Fruit fly (Drosophila melanogaster) whole organism, larva: Measurements from ENCODE around the gene BCL7-like.

Experiments used
- noc ChIP-seq: fragments of 200-800 bp; sonication (Bioruptor generic); optimal IDR thresholded peaks from 3 replicates; lab custom pipeline; 2019; ENCODE audit warnings: missing biosample characterization, mild to moderate bottlenecking, missing genetic modification characterization, moderate library complexity

Gene BCL7-like

DNA sequence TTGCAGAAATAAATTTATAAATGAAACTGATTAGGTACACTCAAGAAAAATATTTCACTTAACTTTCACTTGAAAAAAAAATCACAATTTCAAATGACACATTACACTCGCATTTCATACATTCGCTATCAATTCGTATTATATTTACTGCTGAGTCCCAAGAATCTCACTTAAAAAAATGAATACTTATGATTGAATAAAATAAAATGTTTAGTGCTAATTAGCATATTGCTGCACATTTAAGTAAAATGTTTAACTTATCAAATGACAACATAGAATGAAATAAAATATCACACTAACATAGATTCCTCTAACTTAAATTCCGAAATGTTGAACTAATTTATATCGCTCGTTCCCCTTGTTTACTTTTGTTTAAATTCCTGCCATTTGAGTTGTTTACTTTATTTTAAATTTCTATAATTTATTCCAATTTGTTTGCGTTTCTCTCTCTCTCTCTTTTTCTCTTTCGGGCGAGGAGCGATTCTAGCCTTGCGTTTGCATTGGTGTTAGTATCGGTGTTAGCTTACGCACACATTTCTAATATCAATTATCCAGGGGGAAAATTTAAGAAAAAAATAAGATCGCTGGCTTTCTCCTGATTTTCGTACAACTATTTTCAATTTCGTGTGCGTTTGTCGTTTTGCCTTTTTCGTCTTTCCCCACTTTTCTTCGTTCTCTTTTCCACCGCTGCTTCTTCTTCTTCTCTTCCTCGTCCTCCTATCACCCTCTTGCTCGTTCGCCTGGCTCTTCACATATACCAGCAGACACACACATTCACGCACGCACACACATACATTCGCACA, 1.0 kb upstream of the BCL7-like start:
- no peak for TF ChIP-seq noc (tag; lab: Kevin White, UChicago)

DNA sequence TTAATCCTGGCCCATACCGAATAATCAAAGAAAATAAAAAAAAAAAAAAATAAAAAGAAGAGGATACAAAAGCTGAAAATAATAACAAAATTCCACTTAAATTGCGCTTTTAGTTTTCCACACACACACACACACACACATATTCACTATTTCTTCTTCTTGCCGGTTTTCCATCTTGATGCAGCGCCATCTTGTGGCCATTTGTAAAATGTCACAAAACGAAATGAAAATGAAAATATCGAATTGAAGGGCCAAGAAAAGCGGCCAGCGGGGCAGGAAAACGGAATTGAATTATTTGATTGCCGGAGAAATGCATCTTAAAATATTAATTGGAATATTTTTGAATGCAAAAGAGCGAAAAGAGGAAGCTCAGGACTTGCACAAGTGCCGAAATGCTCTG, 37.9 kb downstream of the BCL7-like start:
- no peak for TF ChIP-seq noc (tag; lab: Kevin White, UChicago)

DNA sequence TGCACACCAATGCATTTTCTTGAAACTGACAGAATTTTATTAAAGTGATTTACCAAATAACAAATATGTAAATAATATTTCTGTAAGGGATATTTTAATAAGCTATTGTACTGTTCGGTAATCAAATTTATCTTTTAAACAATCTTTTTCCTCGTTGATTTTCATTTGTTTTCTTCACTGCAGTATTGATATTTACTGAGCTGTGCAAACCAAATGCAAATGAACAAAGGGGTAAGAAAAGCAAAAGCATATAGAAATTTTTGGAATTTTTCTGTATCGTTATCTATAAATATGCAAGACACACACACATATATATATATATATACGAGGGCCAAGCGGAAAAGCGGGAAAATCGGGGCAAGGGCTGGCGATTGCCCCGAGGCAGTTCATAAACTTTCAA, 38.4 kb downstream of the BCL7-like start:
- TF ChIP-seq noc (tag; lab: Kevin White, UChicago), result no peak

DNA sequence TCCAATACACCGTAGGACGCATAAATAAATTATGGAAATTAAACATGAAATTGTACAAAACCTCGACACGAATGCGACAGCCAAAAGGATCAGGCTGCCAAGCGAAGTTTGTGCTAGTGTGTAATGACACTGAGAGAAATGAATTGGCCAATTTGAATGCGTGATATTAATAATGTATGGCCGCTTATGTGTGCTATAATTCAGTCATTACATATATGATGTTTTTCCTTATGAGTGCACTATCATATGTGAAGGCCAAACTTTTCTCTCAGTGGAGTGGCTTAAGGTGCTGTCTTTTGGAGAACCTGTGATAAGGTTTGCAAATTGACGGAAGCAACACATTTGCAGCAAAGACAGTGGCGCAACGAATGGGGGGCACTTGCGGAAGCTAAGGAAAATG, 43.4 kb downstream of the BCL7-like start:
- TF ChIP-seq noc (tag; lab: Kevin White, UChicago), result no peak

DNA sequence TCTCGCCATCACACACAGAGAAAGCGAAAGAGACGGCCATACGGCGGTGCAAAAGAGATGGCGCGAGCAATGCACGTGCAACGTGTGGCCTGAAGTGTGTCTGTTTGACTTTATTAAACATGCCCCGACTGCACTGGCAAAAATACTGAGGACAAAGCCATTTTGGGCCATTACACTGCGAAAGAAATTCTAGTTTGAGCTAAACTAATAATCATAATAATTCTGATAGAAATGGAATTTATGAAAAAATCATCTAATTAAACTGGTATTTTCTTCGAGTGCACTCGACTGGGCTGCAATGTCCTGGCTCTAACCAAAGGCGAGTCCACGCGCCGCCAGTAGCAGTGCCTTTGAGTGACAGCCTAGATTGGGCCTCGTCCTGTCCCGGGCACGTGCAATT, 44.6 kb downstream of the BCL7-like start:
- TF ChIP-seq noc (tag; lab: Kevin White, UChicago), result no peak
